Fruit fly (Drosophila melanogaster) whole organism, embryonic: ENCODE results near the gene gish.

ENCODE experiments used
- CG11504 ChIP-seq: fragments of 200-800 bp; sonication (Bioruptor generic); optimal IDR thresholded peaks from 3 replicates; lab custom pipeline; 2019; ENCODE audit warnings: missing biosample characterization, mild to moderate bottlenecking, missing genetic modification characterization, moderate library complexity
- CG12219 ChIP-seq: fragments of 200-800 bp; sonication (Bioruptor generic); optimal IDR thresholded peaks from 3 replicates; lab custom pipeline; 2018; ENCODE audit warnings: missing biosample characterization, mild to moderate bottlenecking, missing genetic modification characterization
- CG13624 ChIP-seq: fragments of 200-800 bp; sonication (Bioruptor generic); optimal IDR thresholded peaks from 2 replicates; lab custom pipeline; 2016; ENCODE audit warnings: missing biosample characterization, missing genetic modification characterization
- CG1603 ChIP-seq: fragments of 200-800 bp; sonication (Bioruptor generic); optimal IDR thresholded peaks from 2 replicates; lab custom pipeline; 2019; ENCODE audit warnings: missing biosample characterization, mild to moderate bottlenecking, missing genetic modification characterization, moderate library complexity
- CG17802 ChIP-seq: fragments of 200-800 bp; sonication (Bioruptor generic); optimal IDR thresholded peaks from 2 replicates; lab custom pipeline; 2018; ENCODE audit warnings: missing biosample characterization, mild to moderate bottlenecking, missing genetic modification characterization, moderate library complexity
- CG30403 ChIP-seq: fragments of 200-800 bp; sonication (Bioruptor generic); optimal IDR thresholded peaks from 3 replicates; lab custom pipeline; 2016; ENCODE audit warnings: missing biosample characterization, missing genetic modification characterization
- CG33557 ChIP-seq: fragments of 200-800 bp; sonication (Bioruptor generic); optimal IDR thresholded peaks from 2 replicates; lab custom pipeline; 2019; ENCODE audit warnings: missing biosample characterization, mild to moderate bottlenecking, missing genetic modification characterization, moderate library complexity
- CG3995 ChIP-seq: fragments of 200-800 bp; sonication (Bioruptor generic); optimal IDR thresholded peaks from 3 replicates; lab custom pipeline; 2016; ENCODE audit warnings: missing biosample characterization, missing genetic modification characterization
- CG6689 ChIP-seq: fragments of 200-800 bp; sonication (Bioruptor generic); IDR thresholded peaks from 2 replicates; pipeline ENCODE4 v1.3.6; 2022; ENCODE audit warnings: missing biosample characterization, missing genetic modification characterization
- CG7963 ChIP-seq: fragments of 200-800 bp; sonication (Bioruptor generic); IDR thresholded peaks from 3 replicates; pipeline ENCODE4 v1.3.6; 2022; ENCODE audit warnings: missing biosample characterization, missing genetic modification characterization; ENCODE audit not compliant: partially characterized antibody
- Dek ChIP-seq: fragments of 200-800 bp; sonication (Bioruptor generic); optimal IDR thresholded peaks from 3 replicates; lab custom pipeline; 2019; ENCODE audit warnings: missing biosample characterization, mild to moderate bottlenecking, missing genetic modification characterization, moderate library complexity
- Dll ChIP-seq: fragments of 200-800 bp; sonication (Bioruptor generic); IDR thresholded peaks from 4 replicates; pipeline ENCODE4 v1.3.6; 2022; ENCODE audit warnings: missing biosample characterization, missing genetic modification characterization; ENCODE audit not compliant: partially characterized antibody
- Doc2 ChIP-seq: fragments of 200-800 bp; sonication (Bioruptor generic); IDR thresholded peaks from 2 replicates; pipeline ENCODE4 v1.3.6; 2022; ENCODE audit warnings: missing biosample characterization, missing genetic modification characterization
- Drgx ChIP-seq: fragments of 200-800 bp; sonication (Bioruptor generic); IDR thresholded peaks from 2 replicates; pipeline ENCODE4 v1.3.6; 2022; ENCODE audit warnings: missing biosample characterization, missing genetic modification characterization
- Fer2 ChIP-seq: fragments of 200-800 bp; sonication (Bioruptor generic); optimal IDR thresholded peaks from 2 replicates; lab custom pipeline; 2018; ENCODE audit warnings: missing biosample characterization, mild to moderate bottlenecking, missing genetic modification characterization, moderate library complexity
- HmgZ ChIP-seq: fragments of 200-800 bp; sonication (Bioruptor generic); optimal IDR thresholded peaks from 2 replicates; lab custom pipeline; 2018; ENCODE audit warnings: missing biosample characterization, mild to moderate bottlenecking, missing genetic modification characterization
- Hmx ChIP-seq: fragments of 200-800 bp; sonication (Bioruptor generic); optimal IDR thresholded peaks from 2 replicates; lab custom pipeline; 2016; ENCODE audit warnings: missing biosample characterization, missing genetic modification characterization
- Max ChIP-seq: fragments of 200-800 bp; sonication (Bioruptor generic); optimal IDR thresholded peaks from 2 replicates; lab custom pipeline; 2016; ENCODE audit warnings: missing biosample characterization, mild to moderate bottlenecking, missing genetic modification characterization
- Myb ChIP-seq: fragments of 200-800 bp; sonication (Bioruptor generic); optimal IDR thresholded peaks from 2 replicates; lab custom pipeline; 2016; ENCODE audit warnings: missing biosample characterization, missing genetic modification characterization
- Scr ChIP-seq: fragments of 200-800 bp; sonication (Bioruptor generic); IDR thresholded peaks from 2 replicates; pipeline ENCODE4 v1.3.6; 2022; ENCODE audit warnings: missing biosample characterization, missing genetic modification characterization; ENCODE audit not compliant: partially characterized antibody
- Six4 ChIP-seq: fragments of 200-800 bp; sonication (Bioruptor generic); optimal IDR thresholded peaks from 2 replicates; lab custom pipeline; 2016; ENCODE audit warnings: missing biosample characterization, missing genetic modification characterization
- Sry-δ ChIP-seq: fragments of 200-800 bp; sonication (Bioruptor generic); optimal IDR thresholded peaks from 2 replicates; lab custom pipeline; 2016; ENCODE audit warnings: missing biosample characterization, missing genetic modification characterization
- Xrp1 ChIP-seq: fragments of 200-800 bp; sonication (Bioruptor generic); IDR thresholded peaks from 2 replicates; pipeline ENCODE4 v1.3.6; 2022; ENCODE audit warnings: missing biosample characterization, missing genetic modification characterization
- YL-1 ChIP-seq: fragments of 200-800 bp; sonication (Bioruptor generic); optimal IDR thresholded peaks from 3 replicates; lab custom pipeline; 2017; ENCODE audit warnings: missing biosample characterization, mild to moderate bottlenecking, missing genetic modification characterization
- ac ChIP-seq: fragments of 200-800 bp; sonication (Bioruptor generic); optimal IDR thresholded peaks from 3 replicates; lab custom pipeline; 2017; ENCODE audit warnings: missing biosample characterization, mild to moderate bottlenecking, missing genetic modification characterization
- chm ChIP-seq: fragments of 200-800 bp; sonication (Bioruptor generic); IDR thresholded peaks from 2 replicates; pipeline ENCODE4 v1.3.6; 2022; ENCODE audit warnings: missing biosample characterization, missing genetic modification characterization
- dimm ChIP-seq: fragments of 200-800 bp; sonication (Bioruptor generic); IDR thresholded peaks from 2 replicates; pipeline ENCODE4 v1.3.6; 2022; ENCODE audit warnings: missing biosample characterization, missing genetic modification characterization
- dysf ChIP-seq: fragments of 200-800 bp; sonication (Bioruptor generic); IDR thresholded peaks from 3 replicates; pipeline ENCODE4 v1.3.6; 2022; ENCODE audit warnings: missing biosample characterization, missing genetic modification characterization
- ewg ChIP-seq: fragments of 200-800 bp; sonication (Bioruptor generic); optimal IDR thresholded peaks from 3 replicates; lab custom pipeline; 2017; ENCODE audit warnings: mild to moderate bottlenecking, missing biosample characterization, missing genetic modification reagents, missing genetic modification characterization
- grn ChIP-seq: fragments of 200-800 bp; sonication (Bioruptor generic); optimal IDR thresholded peaks from 3 replicates; lab custom pipeline; 2017; ENCODE audit warnings: missing biosample characterization, missing genetic modification characterization
- hbn ChIP-seq: fragments of 200-800 bp; sonication (Bioruptor generic); IDR thresholded peaks from 2 replicates; pipeline ENCODE4 v1.3.6; 2022; ENCODE audit warnings: missing biosample characterization, missing genetic modification characterization; ENCODE audit not compliant: partially characterized antibody
- her ChIP-seq: fragments of 200-800 bp; sonication (Bioruptor generic); optimal IDR thresholded peaks from 2 replicates; lab custom pipeline; 2016; ENCODE audit warnings: missing biosample characterization, missing genetic modification characterization
- hkb ChIP-seq, 2 experiments: fragments of 200-800 bp in 1 of 2; fragments of >200 bp in 1 of 2; sonication (Bioruptor generic) in 1 of 2; IDR thresholded peaks in 1 of 2; optimal IDR thresholded peaks in 1 of 2; 2 replicates each; pipeline versions ENCODE4 v1.3.6 to Lab custom; 2017 to 2022; ENCODE audit warnings: missing biosample characterization in 1 of 2, missing genetic modification characterization in 1 of 2
- lmd ChIP-seq: fragments of 200-800 bp; sonication (Bioruptor generic); IDR thresholded peaks from 2 replicates; pipeline ENCODE4 v1.3.6; 2022; ENCODE audit warnings: missing biosample characterization, missing genetic modification characterization
- nerfin-2 ChIP-seq: fragments of 200-800 bp; sonication (Bioruptor generic); IDR thresholded peaks from 2 replicates; pipeline ENCODE4 v1.3.6; 2022; ENCODE audit warnings: missing biosample characterization, missing genetic modification characterization; ENCODE audit not compliant: partially characterized antibody
- pfk ChIP-seq: fragments of 200-800 bp; sonication (Bioruptor generic); optimal IDR thresholded peaks from 2 replicates; lab custom pipeline; 2018; ENCODE audit warnings: missing biosample characterization, mild to moderate bottlenecking, missing genetic modification characterization, moderate library complexity
- prd ChIP-seq, 3 experiments: fragments of >200 bp in 2 of 3; fragments of 200-800 bp in 1 of 3; sonication (Bioruptor generic) in 1 of 3; optimal IDR thresholded peaks in 2 of 3; IDR thresholded peaks in 1 of 3; 2 replicates in 2 of 3; 3 replicates in 1 of 3; pipeline versions ENCODE4 v1.3.6 to Lab custom; 2017 to 2022; ENCODE audit warnings: missing biosample characterization in 1 of 3, missing genetic modification characterization in 1 of 3
- sens-2 ChIP-seq: fragments of 200-800 bp; sonication (Bioruptor generic); IDR thresholded peaks from 2 replicates; pipeline ENCODE4 v1.3.6; 2022; ENCODE audit warnings: missing biosample characterization, missing genetic modification characterization
- sisA ChIP-seq: fragments of 200-800 bp; sonication (Bioruptor generic); IDR thresholded peaks from 2 replicates; pipeline ENCODE4 v1.3.6; 2022; ENCODE audit warnings: missing biosample characterization, missing genetic modification characterization
- slp2 ChIP-seq: fragments of 200-800 bp; sonication (Bioruptor generic); optimal IDR thresholded peaks from 2 replicates; lab custom pipeline; 2016; ENCODE audit warnings: missing biosample characterization, missing genetic modification characterization
- trem ChIP-seq: fragments of 200-800 bp; optimal IDR thresholded peaks from 3 replicates; lab custom pipeline; 2019; ENCODE audit warnings: missing biosample characterization, mild to moderate bottlenecking, missing genetic modification characterization, moderate library complexity
- trh ChIP-seq: fragments of 200-800 bp; sonication (Bioruptor generic); optimal IDR thresholded peaks from 2 replicates; lab custom pipeline; 2016; ENCODE audit warnings: missing biosample characterization, missing genetic modification characterization
- vnd ChIP-seq: fragments of 200-800 bp; sonication (Bioruptor generic); IDR thresholded peaks from 3 replicates; pipeline ENCODE4 v1.3.6; 2022; ENCODE audit warnings: missing biosample characterization, missing genetic modification characterization; ENCODE audit not compliant: partially characterized antibody
- zen2 ChIP-seq: fragments of 200-800 bp; sonication (Bioruptor generic); IDR thresholded peaks from 3 replicates; pipeline ENCODE4 v1.3.6; 2022; ENCODE audit warnings: missing biosample characterization, missing genetic modification characterization; ENCODE audit not compliant: partially characterized antibody

The gish gene

DNA sequence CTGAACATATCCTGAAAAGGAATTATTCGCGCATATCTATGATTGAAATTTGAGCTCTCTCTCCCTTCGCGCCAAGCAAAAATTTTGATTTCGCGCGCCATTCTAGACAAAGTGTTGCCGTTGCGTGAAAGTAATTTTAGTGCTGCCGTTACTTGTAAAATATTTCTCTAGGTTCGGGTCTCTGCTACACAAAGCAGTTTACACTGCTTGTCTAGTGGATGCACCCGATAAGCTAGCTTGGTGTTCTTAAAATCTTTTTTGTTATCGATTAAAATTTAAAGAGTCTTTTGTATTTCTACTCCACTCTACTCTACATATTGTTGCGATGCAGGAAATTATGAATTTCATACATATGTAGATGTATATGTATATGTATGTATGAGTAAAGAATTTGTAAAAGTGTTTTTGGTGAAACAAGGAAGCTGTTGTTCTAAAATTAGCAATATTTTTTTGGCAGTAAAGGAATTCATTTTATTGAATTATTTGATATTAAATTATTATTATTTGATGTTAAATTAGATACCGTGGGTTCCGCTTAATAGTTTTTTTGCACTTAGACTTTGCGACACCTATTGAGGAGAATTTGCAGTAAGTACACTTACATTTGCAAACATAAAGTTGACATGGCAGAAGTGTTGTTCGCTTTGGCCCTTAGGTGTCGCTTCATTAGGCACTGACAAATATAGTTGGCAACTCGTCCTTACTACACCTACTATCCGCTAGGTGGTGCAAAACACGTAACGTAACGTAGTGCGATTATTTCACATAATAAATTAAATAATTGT lies 11.7 kb upstream of the gish start (continued):
- no peak for TF ChIP-seq dimm (GFP tag; lab: Robert Waterston, UW)
- peak; percentile 34 for TF ChIP-seq Dek (tag; lab: Kevin White, UChicago)
- TF ChIP-seq CG30403 (GFP tag; lab: Kevin White, UChicago): peak; percentile 72
- peak; percentile 76 for TF ChIP-seq chm
- TF ChIP-seq zen2 (GFP tag; lab: Robert Waterston, UW): no peak
- peak; percentile 23 for TF ChIP-seq trh
- TF ChIP-seq HmgZ: peak; percentile 80
- no peak for TF ChIP-seq ac (GFP tag; lab: Kevin White, UChicago)
- TF ChIP-seq dysf: peak; percentile 69
- peak; percentile 42 for TF ChIP-seq CG6689 (GFP tag; lab: Robert Waterston, UW)
- no peak for TF ChIP-seq prd (optimal IDR thresholded peaks at IDR 0.05; lab: Kevin White, UChicago)
- peak; percentile 69 for TF ChIP-seq prd (GFP tag; IDR thresholded peaks at IDR 0.05; lab: Robert Waterston, UW)
- TF ChIP-seq Dll (GFP tag; lab: Robert Waterston, UW): no peak; the same call in 3 of the 4 replicates
- TF ChIP-seq slp2 (GFP tag; lab: Kevin White, UChicago): peak; percentile 72
- no peak; the same call in 1 of the 2 replicates for TF ChIP-seq Drgx (GFP tag; lab: Robert Waterston, UW)
- TF ChIP-seq, all 482 proteins: peak for 329

DNA sequence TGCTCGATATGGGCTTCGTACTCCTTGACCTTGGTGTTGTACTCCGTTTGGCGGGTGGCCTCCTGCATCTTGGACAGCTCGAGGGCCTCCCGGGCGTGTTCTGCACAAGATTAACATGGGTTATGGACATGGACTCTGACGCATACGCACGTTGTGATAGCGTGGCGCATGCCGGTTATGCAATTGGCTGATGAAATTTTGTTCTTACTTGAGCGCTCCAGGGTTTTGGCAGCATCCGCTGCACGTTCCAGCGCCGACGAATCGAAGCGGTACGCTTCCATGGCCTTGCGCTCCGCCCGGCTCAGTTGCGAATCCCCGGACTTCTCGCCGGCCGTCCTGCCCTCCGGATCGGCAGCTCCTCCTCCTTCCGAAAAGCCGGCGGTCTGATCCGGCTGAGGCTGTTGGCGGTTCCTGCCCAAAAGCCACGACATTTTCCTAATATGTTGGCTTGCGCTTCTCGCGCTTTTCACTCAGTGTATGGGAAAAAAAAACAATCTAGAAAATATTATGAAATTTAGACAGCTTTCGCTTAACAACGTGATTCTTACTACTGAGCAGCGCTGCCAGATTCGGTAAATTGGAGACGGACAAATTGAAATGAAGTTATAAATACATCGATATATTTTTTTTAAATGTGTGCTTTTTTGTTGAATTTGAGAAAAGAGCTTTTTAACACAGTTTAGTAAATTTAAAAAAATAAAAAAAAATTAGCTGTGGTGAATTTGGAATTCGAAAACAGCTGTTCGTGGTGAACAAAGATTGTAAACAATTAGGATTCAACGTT lies 8.5 kb upstream of the gish start, which contains the start of the genes bor and asun:
bor (minus strand) TSS at position 594 of the 784 bp plus-strand sequence.
asun (plus strand) TSS at position 750 of the 784 bp plus-strand sequence.
- TF ChIP-seq ewg (GFP tag; lab: Kevin White, UChicago) (no peak), ac (GFP tag; lab: Kevin White, UChicago) (no peak), CG33557 (GFP tag; lab: Kevin White, UChicago) (peak; percentile 35), CG12219 (GFP tag; lab: Kevin White, UChicago) (no peak), nerfin-2 (no peak), Myb (GFP tag; lab: Kevin White, UChicago) (peak; percentile 40), sisA (GFP tag; lab: Robert Waterston, UW) (no peak), Xrp1 (GFP tag; lab: Robert Waterston, UW) (peak; percentile 57), CG7963 (0 out of 3 replicates have a peak, but pooled peaks have one; percentile 7), hbn (GFP tag; lab: Robert Waterston, UW) (peak; percentile 83), Max (peak; percentile 66), HmgZ (peak; percentile 13), grn (GFP tag; lab: Kevin White, UChicago) (no peak), chm (0 out of 2 replicates have a peak, but pooled peaks have one; percentile 23), vnd (GFP tag; lab: Robert Waterston, UW) (0 out of 3 replicates have a peak, but pooled peaks have one; percentile 41), YL-1 (peak; percentile 87), lmd (no peak), Doc2 (GFP tag; lab: Robert Waterston, UW) (no peak), Six4 (no peak), Sry-δ (peak; percentile 84), Fer2 (tag; lab: Kevin White, UChicago) (no peak), her (GFP tag; lab: Kevin White, UChicago) (peak; percentile 19), Hmx (GFP tag; lab: Kevin White, UChicago) (no peak), CG11504 (no peak), trem (tag; lab: Kevin White, UChicago) (peak; percentile 53), pfk (GFP tag; lab: Kevin White, UChicago) (no peak), Scr (peak; percentile 74), sens-2 (GFP tag; lab: Robert Waterston, UW) (no peak), hkb (optimal IDR thresholded peaks at IDR 0.05; lab: Kevin White, UChicago) (no peak), hkb (GFP tag; IDR thresholded peaks at IDR 0.05; lab: Robert Waterston, UW) (0 out of 2 replicates have a peak, but pooled peaks have one; percentile 9), CG13624 (GFP tag; lab: Kevin White, UChicago) (no peak), CG3995 (GFP tag; lab: Kevin White, UChicago) (peak; percentile 94), CG17802 (no peak), CG1603 (tag; lab: Kevin White, UChicago) (no peak)
